Worm (Caenorhabditis elegans): ENCODE results near the gene nucb-1.
A peak's percentile ranks its signal among the peaks of the same experiment; 100 is the strongest.

Gene nucb-1

DNA sequence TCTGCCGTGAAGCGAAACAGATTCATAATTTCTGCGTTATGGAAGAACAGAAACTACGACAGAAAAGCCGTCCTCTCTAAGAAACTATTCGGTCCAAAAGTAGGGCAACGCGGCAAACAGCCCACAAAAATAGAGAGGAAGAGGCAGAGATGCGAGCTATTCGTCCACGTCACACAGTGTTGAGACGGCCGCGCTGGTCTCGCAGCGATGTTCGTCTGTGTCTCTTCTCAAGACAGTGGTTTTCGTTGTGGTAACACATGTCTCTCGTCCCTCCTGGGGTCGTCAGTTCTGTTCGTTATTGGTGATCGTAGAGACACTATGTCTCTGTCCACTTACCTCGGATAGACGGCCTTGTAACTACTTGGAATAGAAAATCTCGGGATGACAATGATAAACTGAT, 38.8 kb upstream of the nucb-1 start, which contains the start of gene erd-2.1 (continued):
- no peak for TF ChIP-seq hlh-4 (tag; optimal IDR thresholded peaks at IDR 0.05)
- no peak for TF ChIP-seq ceh-90 (tag; optimal IDR thresholded peaks at IDR 0.05)
- TF ChIP-seq vab-15 (tag; optimal IDR thresholded peaks at IDR 0.05) = peak; percentile 37
- peak; percentile 100 for TF ChIP-seq xbp-1 (tag; optimal IDR thresholded peaks at IDR 0.05)
- no peak for TF ChIP-seq zag-1 (tag; optimal IDR thresholded peaks at IDR 0.05)
- TF ChIP-seq lin-35 (GFP tag; optimal IDR thresholded peaks at IDR 0.05) = peak; percentile 37 to 69
- TF ChIP-seq nhr-85 (tag) = peak; percentile 83
- no peak for TF ChIP-seq ets-5 (GFP tag; IDR thresholded peaks at IDR 0.05)
- TF ChIP-seq fkh-4 (tag; optimal IDR thresholded peaks at IDR 0.05; ENCODE audit: borderline replicate concordance) = no peak
- peak; percentile 59 for TF ChIP-seq C16A3.4 (tag; optimal IDR thresholded peaks at IDR 0.05)
- TF ChIP-seq nhr-76 (tag; optimal IDR thresholded peaks at IDR 0.05) = no peak
- peak in 2 of 6 experiments; percentile 31 to 60 for TF ChIP-seq elt-3 (tag; optimal IDR thresholded peaks at IDR 0.05)
- TF ChIP-seq aha-1 (tag; optimal IDR thresholded peaks at IDR 0.05) = no peak
- TF ChIP-seq ceh-88 (GFP tag; IDR thresholded peaks at IDR 0.05) = no peak
- no peak for TF ChIP-seq nhr-90 (tag; optimal IDR thresholded peaks at IDR 0.05; ENCODE audit: poor library complexity)
- peak; percentile 82 for TF ChIP-seq snu-23 (GFP tag; optimal IDR thresholded peaks at IDR 0.05)
- TF ChIP-seq ztf-11 (tag; optimal IDR thresholded peaks at IDR 0.05) = no peak
- TF ChIP-seq elt-2 (tag; optimal IDR thresholded peaks at IDR 0.05) = no peak
- peak; percentile 28 for TF ChIP-seq nhr-77 (tag; optimal IDR thresholded peaks at IDR 0.05)
- no peak for TF ChIP-seq fos-1 (tag; optimal IDR thresholded peaks at IDR 0.05)
- TF ChIP-seq grh-1 (GFP tag; IDR thresholded peaks at IDR 0.05) = peak; percentile 48; the same call in 1 of the 2 replicates
- TF ChIP-seq tbx-2 (tag; optimal IDR thresholded peaks at IDR 0.05) = peak; percentile 66
- TF ChIP-seq F16B12.6 (tag; optimal IDR thresholded peaks at IDR 0.05) = no peak
- TF ChIP-seq jun-1 (tag; optimal IDR thresholded peaks at IDR 0.05) = no peak
- no peak for TF ChIP-seq ces-1 (GFP tag; optimal IDR thresholded peaks at IDR 0.05)
- no peak for TF ChIP-seq pqm-1 (tag; optimal IDR thresholded peaks at IDR 0.05)
- peak; percentile 57 for TF ChIP-seq swsn-7 (tag; optimal IDR thresholded peaks at IDR 0.05)
- peak; percentile 22 to 57 for TF ChIP-seq efl-1 (optimal IDR thresholded peaks at IDR 0.05)
- peak in 1 of 2 experiments; percentile 48 for TF ChIP-seq efl-1 (GFP tag; optimal IDR thresholded peaks at IDR 0.05 in 1 of 2)
- TF ChIP-seq nhr-11 (tag; optimal IDR thresholded peaks at IDR 0.05) = no peak
- peak in 1 of 2 experiments; percentile 42 for TF ChIP-seq egl-27 (tag; optimal IDR thresholded peaks at IDR 0.05)
- no peak for TF ChIP-seq pax-3 (tag; optimal IDR thresholded peaks at IDR 0.05)
- TF ChIP-seq C34B4.2 (tag; optimal IDR thresholded peaks at IDR 0.05) = no peak
- no peak for TF ChIP-seq skn-1 (tag; optimal IDR thresholded peaks at IDR 0.05)
- TF ChIP-seq ceh-63 (GFP tag; optimal IDR thresholded peaks at IDR 0.05) = no peak
- no peak for TF ChIP-seq irx-1 (tag; optimal IDR thresholded peaks at IDR 0.05)
- peak; percentile 68 for TF ChIP-seq nhr-19 (GFP tag; conservative IDR thresholded peaks at IDR 0.05)
- peak; percentile 82 for TF ChIP-seq rnt-1 (tag; optimal IDR thresholded peaks at IDR 0.05)
- peak; percentile 52 for TF ChIP-seq nhr-47 (tag; optimal IDR thresholded peaks at IDR 0.05)
- TF ChIP-seq dpl-1 (GFP tag; optimal IDR thresholded peaks at IDR 0.05) = peak in 2 of 3 experiments; percentile 22 to 25
- TF ChIP-seq ama-1 (optimal IDR thresholded peaks at IDR 0.05) = no peak
- TF ChIP-seq lin-39 (tag; optimal IDR thresholded peaks at IDR 0.05) = no peak
- TF ChIP-seq unc-86 (tag; optimal IDR thresholded peaks at IDR 0.05) = no peak
- peak; percentile 55 for TF ChIP-seq blmp-1 (tag; optimal IDR thresholded peaks at IDR 0.05)
- peak; percentile 91 for TF ChIP-seq lin-14 (GFP tag; optimal IDR thresholded peaks at IDR 0.05)
- peak; percentile 75 for TF ChIP-seq nhr-20 (tag; optimal IDR thresholded peaks at IDR 0.05)
- TF ChIP-seq sup-37 (GFP tag; optimal IDR thresholded peaks at IDR 0.05) = no peak
- no peak for TF ChIP-seq ztf-4 (tag; optimal IDR thresholded peaks at IDR 0.05)
- no peak for TF ChIP-seq lin-13 (GFP tag; optimal IDR thresholded peaks at IDR 0.05)
- TF ChIP-seq ceh-8 (GFP tag; optimal IDR thresholded peaks at IDR 0.05) = no peak
- no peak for TF ChIP-seq unc-98 (GFP tag; IDR thresholded peaks at IDR 0.05)
- peak in 1 of 2 experiments; percentile 76 for TF ChIP-seq mdl-1 (tag; optimal IDR thresholded peaks at IDR 0.05)
- TF ChIP-seq tlp-1 (tag; optimal IDR thresholded peaks at IDR 0.05) = no peak
- TF ChIP-seq nhr-28 (tag; optimal IDR thresholded peaks at IDR 0.05) = no peak
